Fruit fly (Drosophila melanogaster) whole organism, wandering third instar larva: ENCODE measurements around the gene CG13044.

Experiments used
- Abd-B ChIP-seq: fragments of >200 bp; optimal IDR thresholded peaks from 2 replicates; lab custom pipeline; 2017; ENCODE audit warnings: missing biosample characterization, missing genetic modification characterization
- CG32264 ChIP-seq: fragments of 200-800 bp; sonication (Bioruptor generic); optimal IDR thresholded peaks from 2 replicates; lab custom pipeline; 2016; ENCODE audit warnings: missing biosample characterization, missing genetic modification characterization
- CG9705 ChIP-seq: fragments of 200-800 bp; sonication (Bioruptor generic); optimal IDR thresholded peaks from 2 replicates; lab custom pipeline; 2018; ENCODE audit warnings: missing biosample characterization, mild to moderate bottlenecking, missing genetic modification characterization
- Dfd ChIP-seq: fragments of >200 bp; optimal IDR thresholded peaks from 2 replicates; lab custom pipeline; 2017; ENCODE audit warnings: missing biosample characterization, missing genetic modification characterization
- Dif ChIP-seq: fragments of 200-275, 200-300 bp; sonication (Bioruptor generic); optimal IDR thresholded peaks from 2 replicates; lab custom pipeline; 2018; ENCODE audit warnings: missing biosample characterization, missing genetic modification characterization; ENCODE audit not compliant: partially characterized antibody
- GATAd ChIP-seq: sonication (Bioruptor generic); optimal IDR thresholded peaks from 2 replicates; lab custom pipeline; 2016; ENCODE audit warnings: missing biosample characterization, missing genetic modification characterization
- HLH106 ChIP-seq: fragments of 200-800 bp; optimal IDR thresholded peaks from 3 replicates; lab custom pipeline; 2019; ENCODE audit warnings: missing biosample characterization, mild to moderate bottlenecking, missing genetic modification characterization, moderate library complexity
- Hnf4 ChIP-seq: fragments of 200-800 bp; sonication (Bioruptor generic); optimal IDR thresholded peaks from 2 replicates; lab custom pipeline; 2016; ENCODE audit warnings: missing biosample characterization, mild to moderate bottlenecking, missing genetic modification characterization
- Hr78 ChIP-seq: fragments of >200 bp; optimal IDR thresholded peaks from 2 replicates; lab custom pipeline; 2017; ENCODE audit warnings: missing biosample characterization, missing genetic modification characterization
- Jra ChIP-seq: sonication (Bioruptor generic); optimal IDR thresholded peaks from 2 replicates; lab custom pipeline; 2016; ENCODE audit warnings: missing biosample characterization, missing genetic modification characterization
- Mio ChIP-seq: sonication (Bioruptor generic); optimal IDR thresholded peaks from 2 replicates; lab custom pipeline; 2016; ENCODE audit warnings: missing biosample characterization, missing genetic modification characterization
- Myc ChIP-seq: fragments of >200 bp; optimal IDR thresholded peaks from 2 replicates; lab custom pipeline; 2017
- N ChIP-seq: fragments of >200 bp; optimal IDR thresholded peaks from 2 replicates; lab custom pipeline; 2018; ENCODE audit warnings: missing biosample characterization, missing external identifiers, missing genetic modification characterization
- OdsH ChIP-seq: fragments of 200-800 bp; sonication (Bioruptor generic); optimal IDR thresholded peaks from 2 replicates; lab custom pipeline; 2016; ENCODE audit warnings: missing biosample characterization, mild to moderate bottlenecking, missing genetic modification characterization
- Rel ChIP-seq, 2 experiments: fragments of 200-800 bp; sonication (Bioruptor generic) in 1 of 2; optimal IDR thresholded peaks; 2 replicates in 1 of 2; 3 replicates in 1 of 2; lab custom pipeline; 2016 to 2019; ENCODE audit warnings: mild to moderate bottlenecking in 2 of 2, missing biosample characterization in 2 of 2, missing genetic modification characterization in 2 of 2, moderate library complexity in 1 of 2
- Sp1 ChIP-seq: fragments of 200-800 bp; sonication (Bioruptor generic); optimal IDR thresholded peaks from 3 replicates; lab custom pipeline; 2019; ENCODE audit warnings: missing biosample characterization, mild to moderate bottlenecking, missing genetic modification characterization, moderate library complexity
- br ChIP-seq: fragments of 200-800 bp; sonication (Bioruptor generic); optimal IDR thresholded peaks from 2 replicates; lab custom pipeline; 2016; ENCODE audit warnings: missing biosample characterization, missing genetic modification characterization
- brk ChIP-seq: fragments of 200-800 bp; sonication (Bioruptor generic); optimal IDR thresholded peaks from 2 replicates; lab custom pipeline; 2016; ENCODE audit warnings: missing biosample characterization, mild to moderate bottlenecking, missing genetic modification characterization
- dl ChIP-seq, 2 experiments: fragments of 175-275, 200-275 bp in 1 of 2; fragments of 200-275 bp in 1 of 2; sonication (Bioruptor generic); optimal IDR thresholded peaks; lab custom pipeline; 2018; ENCODE audit warnings: mild to moderate bottlenecking in 2 of 2, missing biosample characterization in 2 of 2, missing genetic modification characterization in 2 of 2, moderate library complexity in 2 of 2; ENCODE audit not compliant: partially characterized antibody in 2 of 2, insufficient read depth in 1 of 2
- dmrt93B ChIP-seq: fragments of 200-800 bp; sonication (Bioruptor generic); optimal IDR thresholded peaks from 2 replicates; lab custom pipeline; 2018; ENCODE audit warnings: missing biosample characterization, mild to moderate bottlenecking, missing genetic modification characterization
- dsf ChIP-seq: sonication (Bioruptor generic); optimal IDR thresholded peaks from 2 replicates; lab custom pipeline; 2016; ENCODE audit warnings: missing biosample characterization, missing genetic modification characterization, borderline replicate concordance
- ey ChIP-seq: fragments of 200-800 bp; sonication (Bioruptor generic); optimal IDR thresholded peaks from 2 replicates; lab custom pipeline; 2016; ENCODE audit warnings: missing biosample characterization, missing genetic modification characterization
- foxo ChIP-seq, 2 experiments: fragments of 200-800 bp; sonication (Bioruptor generic); optimal IDR thresholded peaks; 2 replicates in 1 of 2; 3 replicates in 1 of 2; lab custom pipeline; 2016 to 2017; ENCODE audit warnings: missing biosample characterization in 2 of 2, missing genetic modification characterization in 2 of 2
- fru ChIP-seq: fragments of 200-800 bp; sonication (Bioruptor generic); optimal IDR thresholded peaks from 3 replicates; lab custom pipeline; 2016; ENCODE audit warnings: missing biosample characterization, mild to moderate bottlenecking, missing genetic modification characterization
- h ChIP-seq: fragments of 200-800 bp; sonication (Bioruptor generic); optimal IDR thresholded peaks from 3 replicates; lab custom pipeline; 2016; ENCODE audit warnings: missing biosample characterization, mild to moderate bottlenecking, missing genetic modification characterization
- jim ChIP-seq: fragments of 175-275, 200-325 bp; sonication (Bioruptor generic); optimal IDR thresholded peaks from 2 replicates; lab custom pipeline; 2016; ENCODE audit warnings: missing biosample characterization, mild to moderate bottlenecking, missing genetic modification characterization
- lola ChIP-seq: fragments of >200 bp; optimal IDR thresholded peaks from 2 replicates; lab custom pipeline; 2017; ENCODE audit warnings: missing biosample characterization, missing genetic modification characterization
- pan ChIP-seq: fragments of >200 bp; optimal IDR thresholded peaks from 2 replicates; lab custom pipeline; 2017
- psq ChIP-seq: fragments of 200-800 bp; sonication (Bioruptor generic); optimal IDR thresholded peaks from 3 replicates; lab custom pipeline; 2017; ENCODE audit warnings: missing biosample characterization, mild to moderate bottlenecking, missing genetic modification characterization, moderate library complexity
- rgr ChIP-seq: fragments of 200-800 bp; sonication (Bioruptor generic); optimal IDR thresholded peaks from 3 replicates; lab custom pipeline; 2016; ENCODE audit warnings: missing biosample characterization, mild to moderate bottlenecking, missing genetic modification characterization
- sv ChIP-seq: fragments of 200-800 bp; sonication (Bioruptor generic); optimal IDR thresholded peaks from 3 replicates; lab custom pipeline; 2016; ENCODE audit warnings: missing biosample characterization, missing genetic modification characterization
- usp ChIP-seq: fragments of >200 bp; optimal IDR thresholded peaks from 2 replicates; lab custom pipeline; 2017; ENCODE audit warnings: missing biosample characterization, missing genetic modification characterization
- woc ChIP-seq: sonication (Bioruptor generic); optimal IDR thresholded peaks from 2 replicates; lab custom pipeline; 2016; ENCODE audit warnings: missing biosample characterization, mild to moderate bottlenecking, missing genetic modification characterization

CG13044 gene

dm6 chr3L:16321172-16321571 is 18.2 kb upstream of the CG13044 start, which contains the start of gene CG42718:
Gene CG42718 (minus strand): TSS chr3L:16321272.
- TF ChIP-seq dl (GFP tag; optimal IDR thresholded peaks at IDR 0.05; lab: Kevin White, UChicago; ENCODE audit: insufficient read depth in 1 of 2, partially characterized antibody in 2 of 2) (no peak), Jra (no peak), foxo (GFP tag; optimal IDR thresholded peaks at IDR 0.05; lab: Kevin White, UChicago) (no peak), Hr78 (GFP tag; lab: Kevin White, UChicago) (no peak), psq (GFP tag; lab: Kevin White, UChicago) (no peak), Dfd (GFP tag; lab: Kevin White, UChicago) (no peak), Myc (lab: Kevin White, UChicago) (no peak), CG9705 (GFP tag; lab: Kevin White, UChicago) (no peak), Mio (no peak), pan (lab: Kevin White, UChicago) (no peak), Rel (GFP tag; optimal IDR thresholded peaks at IDR 0.05; lab: Kevin White, UChicago) (no peak), Rel (tag; optimal IDR thresholded peaks at IDR 0.05; lab: Kevin White, UChicago) (no peak), rgr (no peak)

- TF ChIP-seq Mio (no peak), CG32264 (GFP tag; lab: Kevin White, UChicago) (no peak), psq (GFP tag; lab: Kevin White, UChicago) (no peak), CG9705 (GFP tag; lab: Kevin White, UChicago) (no peak), brk (GFP tag; lab: Kevin White, UChicago) (no peak), Sp1 (GFP tag; lab: Kevin White, UChicago) (no peak), N (GFP tag; lab: Kevin White, UChicago) (no peak), lola (GFP tag; lab: Kevin White, UChicago) (no peak), foxo (GFP tag; optimal IDR thresholded peaks at IDR 0.05; lab: Kevin White, UChicago) (no peak), OdsH (GFP tag; lab: Kevin White, UChicago) (no peak), Myc (lab: Kevin White, UChicago) (no peak), Dfd (GFP tag; lab: Kevin White, UChicago) (no peak), jim (GFP tag; lab: Kevin White, UChicago) (no peak), usp (no peak)
These were observed 16.5 kb upstream of the CG13044 start, which contains the start of the genes CG13041 and CG13060 for dm6 chr3L:16319399-16319906. Gene CG13041 (minus strand): TSS chr3L:16319526. Gene CG13060 (plus strand): TSS chr3L:16319856.

dm6 chr3L:16317724-16318123 is 14.7 kb upstream of the CG13044 start, which contains the start of gene Nplp3:
Gene Nplp3 (plus strand): TSS chr3L:16318024.
- TF ChIP-seq Rel (GFP tag; optimal IDR thresholded peaks at IDR 0.05; lab: Kevin White, UChicago) (no peak), Rel (tag; optimal IDR thresholded peaks at IDR 0.05; lab: Kevin White, UChicago) (no peak), br (GFP tag; lab: Kevin White, UChicago) (no peak), Jra (no peak), pan (lab: Kevin White, UChicago) (no peak), sv (GFP tag; lab: Kevin White, UChicago) (no peak), ey (GFP tag; lab: Kevin White, UChicago) (no peak), rgr (no peak), GATAd (no peak), woc (GFP tag; lab: Kevin White, UChicago) (no peak), CG9705 (GFP tag; lab: Kevin White, UChicago) (no peak)

- TF ChIP-seq dl (GFP tag; optimal IDR thresholded peaks at IDR 0.05; lab: Kevin White, UChicago; ENCODE audit: insufficient read depth in 1 of 2, partially characterized antibody in 2 of 2), result no peak
- TF ChIP-seq HLH106 (tag; lab: Kevin White, UChicago), result no peak
- no peak for TF ChIP-seq Hnf4
- TF ChIP-seq Rel (GFP tag; optimal IDR thresholded peaks at IDR 0.05; lab: Kevin White, UChicago), result no peak
- TF ChIP-seq Rel (tag; optimal IDR thresholded peaks at IDR 0.05; lab: Kevin White, UChicago), result no peak
- TF ChIP-seq foxo (GFP tag; optimal IDR thresholded peaks at IDR 0.05; lab: Kevin White, UChicago), result no peak
- TF ChIP-seq psq (GFP tag; lab: Kevin White, UChicago), result no peak
- no peak for TF ChIP-seq pan (lab: Kevin White, UChicago)
- TF ChIP-seq N (GFP tag; lab: Kevin White, UChicago), result no peak
- TF ChIP-seq sv (GFP tag; lab: Kevin White, UChicago), result no peak
- TF ChIP-seq dsf, result no peak
- TF ChIP-seq h (GFP tag; lab: Kevin White, UChicago), result no peak
- TF ChIP-seq Sp1 (GFP tag; lab: Kevin White, UChicago), result no peak
- no peak for TF ChIP-seq Mio
- no peak for TF ChIP-seq brk (GFP tag; lab: Kevin White, UChicago)
- no peak for TF ChIP-seq br (GFP tag; lab: Kevin White, UChicago)
- no peak for TF ChIP-seq CG9705 (GFP tag; lab: Kevin White, UChicago)
- no peak for TF ChIP-seq Dif (GFP tag; lab: Kevin White, UChicago)
- no peak for TF ChIP-seq fru (GFP tag; lab: Kevin White, UChicago)
- no peak for TF ChIP-seq dmrt93B (GFP tag; lab: Kevin White, UChicago)
- TF ChIP-seq Abd-B (GFP tag; lab: Kevin White, UChicago), result no peak
- TF ChIP-seq, all 38 proteins: peak for 0
These were observed 11.0 kb upstream of the CG13044 start, which contains the start of gene CG13062 for dm6 chr3L:16313985-16314384. Gene CG13062 (plus strand): TSS chr3L:16314285.
